Worm (Caenorhabditis elegans) whole organism, L4/young adult: ENCODE results near the gene unc-93.

Source experiments
- W03F9.2 ChIP-seq: fragments of 150-350 bp; optimal IDR thresholded peaks from 2 replicates; lab custom pipeline; 2014; ENCODE audit warnings: missing biosample characterization, missing genetic modification characterization
- dao-5 ChIP-seq: sonication (generic microtip); optimal IDR thresholded peaks from 2 replicates; lab custom pipeline; 2016; ENCODE audit warnings: missing genotype, missing genetic modification characterization, moderate library complexity, missing compliant biosample characterization
- him-1 ChIP-seq: sonication (generic microtip); optimal IDR thresholded peaks from 2 replicates; lab custom pipeline; 2016; ENCODE audit warnings: missing genotype, missing genetic modification reagents, missing genetic modification characterization, missing compliant biosample characterization

ce11 chrIII:3682869-3683403 is 38.8 kb downstream of the unc-93 start:
- TF ChIP-seq dao-5 (tag; lab: Kevin White, UChicago) (no peak), W03F9.2 (tag; lab: Kevin White, UChicago) (no peak), him-1 (tag; lab: Kevin White, UChicago) (no peak)
